Fruit fly (Drosophila melanogaster): ENCODE data around the gene CG1632.
A peak's percentile ranks its signal among the peaks of the same experiment; 100 is the strongest.

- TF ChIP-seq CG6808 (GFP tag; optimal IDR thresholded peaks at IDR 0.05) (no peak), CG16779 (tag; optimal IDR thresholded peaks at IDR 0.05) (no peak), Sox102F (GFP tag; optimal IDR thresholded peaks at IDR 0.05) (no peak), CG9139 (GFP tag; optimal IDR thresholded peaks at IDR 0.05) (no peak), eg (GFP tag; IDR thresholded peaks at IDR 0.05) (no peak), CG7368 (GFP tag; optimal IDR thresholded peaks at IDR 0.05) (no peak), Gug (GFP tag; IDR thresholded peaks at IDR 0.05) (no peak), achi (GFP tag; optimal IDR thresholded peaks at IDR 0.05) (peak; percentile 100), CG3919 (GFP tag; optimal IDR thresholded peaks at IDR 0.05) (no peak), Blimp-1 (GFP tag; optimal IDR thresholded peaks at IDR 0.05) (no peak), topi (GFP tag; optimal IDR thresholded peaks at IDR 0.05) (no peak), spab (GFP tag; optimal IDR thresholded peaks at IDR 0.05) (no peak)
Observed at dm6 chrX:8251268-8251996, 1.0 kb upstream of the CG1632 start, which contains the start of gene ND-75.

Measured in whole organism, prepupa.